Fruit fly (Drosophila melanogaster) whole organism, prepupa: ENCODE results near the gene TrxT.

Source experiments
- CG11762 ChIP-seq: fragments of 200-800 bp; sonication (Bioruptor generic); optimal IDR thresholded peaks from 3 replicates; lab custom pipeline; 2016; ENCODE audit warnings: missing biosample characterization, missing genetic modification characterization; ENCODE audit not compliant: insufficient read depth
- CG15336 ChIP-seq: fragments of 200-800 bp; sonication (Bioruptor generic); IDR thresholded peaks from 2 replicates; pipeline ENCODE4 v1.3.6; 2022; ENCODE audit warnings: missing biosample characterization, missing genetic modification characterization
- CG16779 ChIP-seq: fragments of 200-800 bp; sonication (Bioruptor generic); optimal IDR thresholded peaks from 3 replicates; lab custom pipeline; 2017; ENCODE audit warnings: missing biosample characterization, mild to moderate bottlenecking, missing genetic modification characterization
- Gug ChIP-seq: fragments of 200-800 bp; sonication (Bioruptor generic); IDR thresholded peaks from 2 replicates; pipeline ENCODE4 v1.3.6; 2022; ENCODE audit warnings: missing biosample characterization, missing genetic modification characterization
- pdm3 ChIP-seq: fragments of 200-800 bp; sonication (Bioruptor generic); optimal IDR thresholded peaks from 3 replicates; lab custom pipeline; 2016; ENCODE audit warnings: missing biosample characterization, missing genetic modification characterization
- svp ChIP-seq: fragments of 200-800 bp; sonication (Bioruptor generic); peaks from one replicate; lab custom pipeline; 2016; ENCODE audit warnings: missing biosample characterization, missing genetic modification characterization

DNA sequence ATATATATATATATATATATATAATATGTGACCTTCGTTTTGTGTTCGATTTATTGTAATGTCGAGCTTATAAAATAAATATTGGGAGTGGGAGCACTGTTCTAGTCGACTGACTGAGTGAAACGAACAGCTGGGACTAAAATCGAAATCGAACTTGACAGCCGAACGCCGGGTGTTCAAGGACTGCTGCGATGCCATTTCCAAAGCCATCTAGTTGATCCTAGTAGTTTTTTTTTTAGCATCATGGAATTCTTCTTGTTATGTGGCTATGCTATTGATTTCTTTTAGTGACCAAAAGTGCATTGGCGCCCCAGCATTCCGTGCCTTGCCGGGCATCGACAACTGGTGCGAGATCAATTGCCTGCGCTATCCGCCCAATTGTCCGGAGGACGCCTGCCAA lies 6.1 kb downstream of the TrxT start, which contains the start of gene CG3323:
- TF ChIP-seq CG11762 = no peak
- no peak for TF ChIP-seq CG15336 (GFP tag; lab: Robert Waterston, UW)
- no peak for TF ChIP-seq CG16779 (tag; lab: Kevin White, UChicago)
- TF ChIP-seq svp (GFP tag; lab: Kevin White, UChicago) = no peak
- no peak for TF ChIP-seq pdm3 (GFP tag; lab: Kevin White, UChicago)
- no peak for TF ChIP-seq Gug (GFP tag; lab: Robert Waterston, UW)
